Fruit fly (Drosophila melanogaster) Kc167 (cell line): ENCODE results near the gene CG4278.

Source experiments
- Myc ChIP-seq: fragments of >200 bp; optimal IDR thresholded peaks from 2 replicates; lab custom pipeline; 2017; ENCODE audit warnings: missing external identifiers
- h ChIP-seq: fragments of >200 bp; optimal IDR thresholded peaks from 3 replicates; lab custom pipeline; 2018; ENCODE audit warnings: missing external identifiers
- psq ChIP-seq: fragments of >200 bp; optimal IDR thresholded peaks from 2 replicates; lab custom pipeline; 2017; ENCODE audit warnings: missing external identifiers

dm6 chr2L:16299466-16300311, 27.2 kb upstream of the CG4278 start, which contains the start of the genes heix and CG17328:
- TF ChIP-seq psq, result no peak
- no peak for TF ChIP-seq h
- no peak for TF ChIP-seq Myc (lab: Kevin White, UChicago)
